Fruit fly (Drosophila melanogaster): Measurements from ENCODE around the gene png.

png gene

dm6 chrX:1322214-1322613 is 35.2 kb downstream of the png start, which contains the start of gene DAAM (continued):
- TF ChIP-seq MESR4 (GFP tag; optimal IDR thresholded peaks at IDR 0.05) (peak; percentile 2), CG13287 (GFP tag; IDR thresholded peaks at IDR 0.05; ENCODE audit: partially characterized antibody) (peak; percentile 61), CG15479 (GFP tag; optimal IDR thresholded peaks at IDR 0.05) (peak; percentile 61), CTCF (GFP tag; optimal IDR thresholded peaks at IDR 0.05) (peak; percentile 65), CG17568 (GFP tag; optimal IDR thresholded peaks at IDR 0.05) (no peak), CG6175 (GFP tag; IDR thresholded peaks at IDR 0.05) (no peak), luna (GFP tag; optimal IDR thresholded peaks at IDR 0.05) (peak; percentile 18), CG18599 (GFP tag; optimal IDR thresholded peaks at IDR 0.05) (peak; percentile 31), Mad (GFP tag; optimal IDR thresholded peaks at IDR 0.05) (peak; percentile 57), Eip74EF (GFP tag; optimal IDR thresholded peaks at IDR 0.05) (peak in 1 of 2 experiments; percentile 5), schlank (tag; optimal IDR thresholded peaks at IDR 0.05) (peak; percentile 35), unc-4 (GFP tag; IDR thresholded peaks at IDR 0.05; ENCODE audit: partially characterized antibody) (peak; percentile 41), CG11560 (tag; IDR thresholded peaks at IDR 0.05) (peak; percentile 54; the same call in 1 of the 3 replicates), D19A (tag; optimal IDR thresholded peaks at IDR 0.05) (no peak), yki (optimal IDR thresholded peaks at IDR 0.05) (no peak), fu2 (GFP tag; optimal IDR thresholded peaks at IDR 0.05) (peak; percentile 5), scrt (GFP tag; optimal IDR thresholded peaks at IDR 0.05) (no peak), CrebB (tag; optimal IDR thresholded peaks at IDR 0.05) (peak; percentile 9), ken (GFP tag; IDR thresholded peaks at IDR 0.05) (peak; percentile 63; the same call in 2 of the 3 replicates), NFAT (GFP tag; IDR thresholded peaks at IDR 0.05) (peak; percentile 69), sqz (GFP tag; optimal IDR thresholded peaks at IDR 0.05) (no peak), CG15514 (GFP tag; optimal IDR thresholded peaks at IDR 0.05) (peak; percentile 91), Atf6 (GFP tag; IDR thresholded peaks at IDR 0.05) (peak; percentile 28; the same call in 1 of the 2 replicates), hb (GFP tag; IDR thresholded peaks at IDR 0.05; ENCODE audit: partially characterized antibody) (0 out of 3 replicates have a peak, but pooled peaks have one; percentile 51), Rx (GFP tag; IDR thresholded peaks at IDR 0.05) (no peak), Lhr (GFP tag; optimal IDR thresholded peaks at IDR 0.05) (peak; percentile 97), psq (GFP tag; optimal IDR thresholded peaks at IDR 0.05) (no peak), CG10543 (GFP tag; optimal IDR thresholded peaks at IDR 0.05) (peak; percentile 48), CG14710 (tag; optimal IDR thresholded peaks at IDR 0.05) (peak; percentile 57), CG33213 (GFP tag; optimal IDR thresholded peaks at IDR 0.05) (peak; percentile 80), CG34376 (GFP tag; optimal IDR thresholded peaks at IDR 0.05) (peak; percentile 66), Dp (GFP tag; optimal IDR thresholded peaks at IDR 0.05) (peak; percentile 80), gsb-n (tag; optimal IDR thresholded peaks at IDR 0.05) (no peak), CG4282 (GFP tag; optimal IDR thresholded peaks at IDR 0.05) (peak; percentile 28), Scr (GFP tag; IDR thresholded peaks at IDR 0.05; ENCODE audit: partially characterized antibody) (0 out of 2 replicates have a peak, but pooled peaks have one; percentile 29), insv (GFP tag; optimal IDR thresholded peaks at IDR 0.05) (peak in 1 of 2 experiments; percentile 41), Abd-B (GFP tag; optimal IDR thresholded peaks at IDR 0.05) (no peak), Dip3 (GFP tag; optimal IDR thresholded peaks at IDR 0.05) (peak; percentile 29), CG7786 (GFP tag; optimal IDR thresholded peaks at IDR 0.05) (peak; percentile 8), CG6813 (GFP tag; optimal IDR thresholded peaks at IDR 0.05) (peak; percentile 56), row (GFP tag; IDR thresholded peaks at IDR 0.05) (peak; percentile 22; the same call in 1 of the 3 replicates), repo (GFP tag; optimal IDR thresholded peaks at IDR 0.05) (no peak), ftz-f1 (GFP tag; optimal IDR thresholded peaks at IDR 0.05) (peak; percentile 23), corto (GFP tag; optimal IDR thresholded peaks at IDR 0.05) (no peak), CG12391 (tag; optimal IDR thresholded peaks at IDR 0.05) (peak; percentile 47), pb (GFP tag; optimal IDR thresholded peaks at IDR 0.05) (no peak), MTF-1 (GFP tag; optimal IDR thresholded peaks at IDR 0.05; ENCODE audit: borderline replicate concordance) (peak; percentile 26), H2.0 (GFP tag; IDR thresholded peaks at IDR 0.05) (no peak), lilli (GFP tag; optimal IDR thresholded peaks at IDR 0.05) (no peak), Dbx (GFP tag; IDR thresholded peaks at IDR 0.05) (peak; percentile 56; the same call in 1 of the 3 replicates)
